Fruit fly (Drosophila melanogaster): ENCODE results near the gene usp.
A peak's percentile ranks its signal among the peaks of the same experiment; 100 is the strongest.

Gene usp

dm6 chrX:2043660-2044397 is 1.7 kb upstream of the usp start, which contains the start of gene CG4325:
Gene CG4325 (minus strand): TSS chrX:2043818.
- TF ChIP-seq Hr96 (GFP tag; optimal IDR thresholded peaks at IDR 0.05), result no peak
- peak; percentile 7 for TF ChIP-seq pad (GFP tag; optimal IDR thresholded peaks at IDR 0.05)
- TF ChIP-seq CG12768 (GFP tag; optimal IDR thresholded peaks at IDR 0.05), result no peak
- TF ChIP-seq toe (GFP tag; optimal IDR thresholded peaks at IDR 0.05), result no peak
- TF ChIP-seq tj (GFP tag; optimal IDR thresholded peaks at IDR 0.05), result peak; percentile 91
- TF ChIP-seq bab1 (GFP tag; optimal IDR thresholded peaks at IDR 0.05), result no peak
- no peak for TF ChIP-seq CG1620 (GFP tag; optimal IDR thresholded peaks at IDR 0.05)
- TF ChIP-seq Mnt (GFP tag; optimal IDR thresholded peaks at IDR 0.05), result peak; percentile 19
- peak; percentile 76 for TF ChIP-seq cic (GFP tag; optimal IDR thresholded peaks at IDR 0.05)

dm6 chrX:2041312-2041918 is 696 bp downstream of the usp start, which contains the start of gene CG4313:
Gene CG4313 (plus strand): TSS chrX:2041868.
- TF ChIP-seq pad (GFP tag; optimal IDR thresholded peaks at IDR 0.05) (peak; percentile 58), CG12768 (GFP tag; optimal IDR thresholded peaks at IDR 0.05) (peak; percentile 42), CG14711 (tag; optimal IDR thresholded peaks at IDR 0.05) (peak; percentile 95), toe (GFP tag; optimal IDR thresholded peaks at IDR 0.05) (peak; percentile 69), Mnt (GFP tag; optimal IDR thresholded peaks at IDR 0.05) (peak; percentile 48), ovo (GFP tag; optimal IDR thresholded peaks at IDR 0.05) (peak; percentile 19), CG5204 (GFP tag; optimal IDR thresholded peaks at IDR 0.05) (peak; percentile 74), CG33017 (tag; optimal IDR thresholded peaks at IDR 0.05) (no peak), tj (GFP tag; optimal IDR thresholded peaks at IDR 0.05) (peak; percentile 67), CG7101 (tag; optimal IDR thresholded peaks at IDR 0.05) (peak; percentile 74), CG7045 (GFP tag; optimal IDR thresholded peaks at IDR 0.05) (no peak), CG11617 (GFP tag; optimal IDR thresholded peaks at IDR 0.05) (peak; percentile 77), CG1620 (GFP tag; optimal IDR thresholded peaks at IDR 0.05) (peak; percentile 77), Crg-1 (GFP tag; optimal IDR thresholded peaks at IDR 0.05) (peak; percentile 61), kay (GFP tag; ENCODE audit: borderline replicate concordance) (no peak), cnc (optimal IDR thresholded peaks at IDR 0.05) (no peak), Hr96 (GFP tag; optimal IDR thresholded peaks at IDR 0.05) (peak; percentile 89), bab1 (GFP tag; optimal IDR thresholded peaks at IDR 0.05) (peak; percentile 79)

dm6 chrX:2037605-2038004 is 4.5 kb downstream of the usp start:
- TF ChIP-seq CG1620 (GFP tag; optimal IDR thresholded peaks at IDR 0.05), result no peak
- no peak for TF ChIP-seq CG7101 (tag; optimal IDR thresholded peaks at IDR 0.05)
- no peak for TF ChIP-seq toe (GFP tag; optimal IDR thresholded peaks at IDR 0.05)
- TF ChIP-seq Crg-1 (GFP tag; optimal IDR thresholded peaks at IDR 0.05), result no peak

- no peak for TF ChIP-seq Clk (GFP tag; optimal IDR thresholded peaks at IDR 0.05)
- no peak for TF ChIP-seq CG5204 (GFP tag; optimal IDR thresholded peaks at IDR 0.05)
- TF ChIP-seq toe (GFP tag; optimal IDR thresholded peaks at IDR 0.05), result no peak
- no peak for TF ChIP-seq cnc (optimal IDR thresholded peaks at IDR 0.05)
- TF ChIP-seq CG11617 (GFP tag; optimal IDR thresholded peaks at IDR 0.05), result no peak
- TF ChIP-seq pad (GFP tag; optimal IDR thresholded peaks at IDR 0.05), result no peak
- TF ChIP-seq CG33017 (tag; optimal IDR thresholded peaks at IDR 0.05), result no peak
- no peak for TF ChIP-seq CG14711 (tag; optimal IDR thresholded peaks at IDR 0.05)
- no peak for TF ChIP-seq bab1 (GFP tag; optimal IDR thresholded peaks at IDR 0.05)
- no peak for TF ChIP-seq Hr96 (GFP tag; optimal IDR thresholded peaks at IDR 0.05)
- TF ChIP-seq CG7045 (GFP tag; optimal IDR thresholded peaks at IDR 0.05), result no peak
- TF ChIP-seq tj (GFP tag; optimal IDR thresholded peaks at IDR 0.05), result no peak
- TF ChIP-seq CG7101 (tag; optimal IDR thresholded peaks at IDR 0.05), result no peak
- no peak for TF ChIP-seq CG1620 (GFP tag; optimal IDR thresholded peaks at IDR 0.05)
- no peak for TF ChIP-seq Crg-1 (GFP tag; optimal IDR thresholded peaks at IDR 0.05)
- no peak for TF ChIP-seq kay (GFP tag; ENCODE audit: borderline replicate concordance)
Observed at dm6 chrX:2036800-2037488, 5.2 kb downstream of the usp start.

dm6 chrX:2036383-2036782 is 5.7 kb downstream of the usp start:
- TF ChIP-seq CG1620 (GFP tag; optimal IDR thresholded peaks at IDR 0.05), result no peak
- no peak for TF ChIP-seq Hr96 (GFP tag; optimal IDR thresholded peaks at IDR 0.05)
- no peak for TF ChIP-seq CG33017 (tag; optimal IDR thresholded peaks at IDR 0.05)

dm6 chrX:2032821-2033436 is 9.2 kb downstream of the usp start:
- TF ChIP-seq pad (GFP tag; optimal IDR thresholded peaks at IDR 0.05) (peak; percentile 35), CG5204 (GFP tag; optimal IDR thresholded peaks at IDR 0.05) (no peak), tj (GFP tag; optimal IDR thresholded peaks at IDR 0.05) (peak; percentile 25), cnc (optimal IDR thresholded peaks at IDR 0.05) (no peak), Mnt (GFP tag; optimal IDR thresholded peaks at IDR 0.05) (no peak), CG33017 (tag; optimal IDR thresholded peaks at IDR 0.05) (no peak), CG7101 (tag; optimal IDR thresholded peaks at IDR 0.05) (no peak), bab1 (GFP tag; optimal IDR thresholded peaks at IDR 0.05) (no peak), Clk (GFP tag; optimal IDR thresholded peaks at IDR 0.05) (no peak), CG1620 (GFP tag; optimal IDR thresholded peaks at IDR 0.05) (no peak), CG14711 (tag; optimal IDR thresholded peaks at IDR 0.05) (peak; percentile 66), CG11617 (GFP tag; optimal IDR thresholded peaks at IDR 0.05) (no peak), Crg-1 (GFP tag; optimal IDR thresholded peaks at IDR 0.05) (no peak), Hr96 (GFP tag; optimal IDR thresholded peaks at IDR 0.05) (no peak), ovo (GFP tag; optimal IDR thresholded peaks at IDR 0.05) (no peak), toe (GFP tag; optimal IDR thresholded peaks at IDR 0.05) (no peak), CG12768 (GFP tag; optimal IDR thresholded peaks at IDR 0.05) (no peak)
